Worm (Caenorhabditis elegans): ENCODE results near the gene F10E9.10.
A peak's percentile ranks its signal among the peaks of the same experiment; 100 is the strongest.

Gene F10E9.10

DNA sequence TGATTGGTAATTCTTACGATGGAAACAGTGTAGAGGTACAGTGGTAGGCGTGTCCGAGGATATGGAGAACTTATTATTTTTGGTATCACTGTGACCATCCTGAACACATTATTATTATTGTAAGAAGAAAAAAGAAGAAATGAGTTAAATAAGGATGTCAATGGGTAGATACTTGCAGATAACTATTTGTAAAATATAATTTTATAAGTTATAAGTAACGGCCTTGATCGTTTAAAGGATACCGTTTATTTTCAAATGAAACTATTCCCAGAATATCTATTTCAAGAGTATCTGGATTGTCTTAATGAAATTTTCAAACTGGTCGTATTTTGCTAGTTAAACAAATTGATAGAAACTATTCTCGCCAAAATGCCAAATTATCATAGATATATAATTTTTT is at the start of gene F10E9.10:
F10E9.10 (minus strand) TSS at position 101 of the 400 bp plus-strand sequence.
- no peak for TF ChIP-seq ztf-4 (tag; optimal IDR thresholded peaks at IDR 0.05)
- no peak for TF ChIP-seq mdl-1 (tag; optimal IDR thresholded peaks at IDR 0.05)
- TF ChIP-seq nfya-1 (tag; optimal IDR thresholded peaks at IDR 0.05; ENCODE audit: insufficient read depth): no peak
- TF ChIP-seq pqm-1 (tag; optimal IDR thresholded peaks at IDR 0.05): no peak

- TF ChIP-seq tbx-2 (tag; optimal IDR thresholded peaks at IDR 0.05): no peak
- TF ChIP-seq ceh-9 (tag; optimal IDR thresholded peaks at IDR 0.05): no peak
- no peak for TF ChIP-seq zag-1 (tag; optimal IDR thresholded peaks at IDR 0.05)
- no peak for TF ChIP-seq R02D3.7 (tag; optimal IDR thresholded peaks at IDR 0.05)
- no peak for TF ChIP-seq mdl-1 (tag; optimal IDR thresholded peaks at IDR 0.05)
- no peak for TF ChIP-seq ceh-82 (tag; optimal IDR thresholded peaks at IDR 0.05)
- TF ChIP-seq nhr-77 (tag; optimal IDR thresholded peaks at IDR 0.05): no peak
- TF ChIP-seq daf-12 (tag; optimal IDR thresholded peaks at IDR 0.05): no peak
- TF ChIP-seq sea-2 (GFP tag; optimal IDR thresholded peaks at IDR 0.05): no peak
- TF ChIP-seq fkh-2 (tag; optimal IDR thresholded peaks at IDR 0.05): no peak
- no peak for TF ChIP-seq nhr-11 (tag; optimal IDR thresholded peaks at IDR 0.05)
- TF ChIP-seq ceh-16 (tag; optimal IDR thresholded peaks at IDR 0.05): no peak
- TF ChIP-seq elt-2 (tag; optimal IDR thresholded peaks at IDR 0.05): no peak
- no peak for TF ChIP-seq elt-3 (tag; optimal IDR thresholded peaks at IDR 0.05)
- no peak for TF ChIP-seq unc-62 (GFP tag; optimal IDR thresholded peaks at IDR 0.05)
- no peak for TF ChIP-seq nfya-1 (tag; optimal IDR thresholded peaks at IDR 0.05; ENCODE audit: insufficient read depth)
- TF ChIP-seq jun-1 (tag; optimal IDR thresholded peaks at IDR 0.05): no peak
These were observed 49.1 kb upstream of the F10E9.10 start for ce11 chrIII:8369172-8369571.

DNA sequence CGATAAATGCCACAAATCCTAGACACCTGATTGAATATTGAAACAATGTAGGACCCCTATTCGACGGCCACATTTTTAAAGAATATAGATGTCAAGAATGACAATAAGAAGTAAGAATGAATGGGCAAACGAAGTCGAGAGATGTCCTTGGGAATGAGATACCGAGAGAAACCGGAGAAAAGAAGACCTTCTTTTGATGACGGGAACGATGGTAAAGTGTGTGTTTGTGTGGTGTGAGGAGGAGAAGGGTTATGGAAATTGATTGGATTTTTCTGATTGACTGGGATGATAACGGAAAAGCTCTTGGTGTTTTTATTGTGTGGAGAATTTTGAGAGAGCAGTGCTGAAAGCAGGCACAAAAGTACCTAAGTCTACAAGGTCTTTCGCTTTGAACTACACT is 48.5 kb upstream of the F10E9.10 start, which contains the start of gene R05D3.9:
R05D3.9 (minus strand) TSS at position 101 of the 400 bp plus-strand sequence.
- TF ChIP-seq ceh-28 (tag; optimal IDR thresholded peaks at IDR 0.05) (no peak), hmg-11 (tag; optimal IDR thresholded peaks at IDR 0.05) (no peak), nhr-25 (tag; optimal IDR thresholded peaks at IDR 0.05) (peak; percentile 15)

ce11 chrIII:8363253-8364061 is 43.4 kb upstream of the F10E9.10 start, which contains the start of gene R05D3.3:
TSS of gene R05D3.3 (plus strand) at chrIII:8364011.
- TF ChIP-seq ztf-4 (tag; optimal IDR thresholded peaks at IDR 0.05): no peak
- no peak for TF ChIP-seq fos-1 (tag; optimal IDR thresholded peaks at IDR 0.05)
- no peak for TF ChIP-seq nhr-237 (tag; optimal IDR thresholded peaks at IDR 0.05)
- TF ChIP-seq egl-5 (tag; optimal IDR thresholded peaks at IDR 0.05): no peak
- TF ChIP-seq zag-1 (tag; optimal IDR thresholded peaks at IDR 0.05): no peak

DNA sequence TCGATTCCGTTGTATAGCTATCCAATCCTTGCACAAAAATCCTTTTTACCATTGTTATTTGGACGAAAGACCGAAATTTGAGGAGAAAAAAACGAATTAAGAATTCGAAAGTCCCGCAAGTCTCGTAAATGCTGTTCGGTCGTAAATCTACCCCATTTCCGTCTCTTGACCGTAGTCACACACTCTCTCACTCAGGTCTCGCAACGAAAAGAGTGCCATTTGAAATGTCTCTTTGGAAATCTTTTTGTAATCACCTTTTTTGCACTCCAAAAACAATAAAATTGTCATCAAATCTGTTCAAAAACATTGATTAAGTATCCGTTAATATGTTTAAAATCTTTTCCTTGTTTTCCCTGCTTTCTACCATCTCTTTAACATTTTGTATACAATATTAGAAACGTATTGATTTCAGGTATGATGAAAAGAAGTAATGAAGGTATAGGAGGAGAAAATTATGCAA is 38.2 kb upstream of the F10E9.10 start, which contains the start of the genes R05D3.8 and rfp-1:
R05D3.8 (minus strand) TSS at position 115 of the 460 bp plus-strand sequence.
rfp-1 (plus strand) TSS at position 410 of the 460 bp plus-strand sequence.
- TF ChIP-seq ceh-82 (tag; optimal IDR thresholded peaks at IDR 0.05) (no peak), nhr-25 (tag; optimal IDR thresholded peaks at IDR 0.05) (peak; percentile 60), nhr-11 (tag; optimal IDR thresholded peaks at IDR 0.05) (peak; percentile 20), nhr-28 (tag; optimal IDR thresholded peaks at IDR 0.05) (no peak), egl-27 (tag; optimal IDR thresholded peaks at IDR 0.05) (peak; percentile 30), snpc-4 (tag; optimal IDR thresholded peaks at IDR 0.05) (peak; percentile 39), unc-39 (tag; optimal IDR thresholded peaks at IDR 0.05) (no peak), eor-1 (tag; optimal IDR thresholded peaks at IDR 0.05) (no peak), nhr-23 (tag; optimal IDR thresholded peaks at IDR 0.05) (peak; percentile 85), unc-62 (GFP tag; optimal IDR thresholded peaks at IDR 0.05) (no peak), nhr-67 (tag; optimal IDR thresholded peaks at IDR 0.05) (no peak), ceh-9 (tag; optimal IDR thresholded peaks at IDR 0.05) (no peak), ztf-4 (tag; optimal IDR thresholded peaks at IDR 0.05) (no peak), nhr-43 (tag; optimal IDR thresholded peaks at IDR 0.05; ENCODE audit: poor library complexity, severe bottlenecking) (peak; percentile 62), hmg-11 (tag; optimal IDR thresholded peaks at IDR 0.05) (peak; percentile 56), ZK546.5 (tag; optimal IDR thresholded peaks at IDR 0.05) (no peak), fkh-2 (tag; optimal IDR thresholded peaks at IDR 0.05) (no peak), elt-1 (tag; optimal IDR thresholded peaks at IDR 0.05) (no peak), nhr-237 (tag; optimal IDR thresholded peaks at IDR 0.05) (no peak), lin-15B (tag; optimal IDR thresholded peaks at IDR 0.05) (peak; percentile 98), fos-1 (tag; optimal IDR thresholded peaks at IDR 0.05) (no peak), elt-2 (tag; optimal IDR thresholded peaks at IDR 0.05) (peak; percentile 56), mdl-1 (tag; optimal IDR thresholded peaks at IDR 0.05) (no peak), lsy-12 (tag; optimal IDR thresholded peaks at IDR 0.05) (peak; percentile 53), pqm-1 (tag; optimal IDR thresholded peaks at IDR 0.05) (peak; percentile 53), skn-1 (tag; optimal IDR thresholded peaks at IDR 0.05) (peak; percentile 85), R02D3.7 (tag; optimal IDR thresholded peaks at IDR 0.05) (peak; percentile 99), nfya-1 (tag; optimal IDR thresholded peaks at IDR 0.05; ENCODE audit: insufficient read depth) (peak; percentile 96), ztf-11 (tag; optimal IDR thresholded peaks at IDR 0.05) (no peak), ceh-28 (tag; optimal IDR thresholded peaks at IDR 0.05) (peak; percentile 47), nhr-77 (tag; optimal IDR thresholded peaks at IDR 0.05) (no peak), daf-12 (tag; optimal IDR thresholded peaks at IDR 0.05) (no peak), ama-1 (optimal IDR thresholded peaks at IDR 0.05) (peak; percentile 27), jun-1 (tag; optimal IDR thresholded peaks at IDR 0.05) (peak; percentile 16), zag-1 (tag; optimal IDR thresholded peaks at IDR 0.05) (no peak)
